Fruit fly (Drosophila melanogaster): Measurements from ENCODE around the gene CycK.

Gene CycK

dm6 chr2L:22144127-22144526 is 14.2 kb upstream of the CycK start (continued):
- TF ChIP-seq cato (GFP tag; optimal IDR thresholded peaks at IDR 0.05; ENCODE audit: borderline replicate concordance) (no peak), al (GFP tag; IDR thresholded peaks at IDR 0.05) (no peak), shn (GFP tag; optimal IDR thresholded peaks at IDR 0.05) (no peak), bigmax (GFP tag; optimal IDR thresholded peaks at IDR 0.05) (peak; percentile 15), CG30431 (GFP tag; optimal IDR thresholded peaks at IDR 0.05) (no peak), CG17359 (tag; optimal IDR thresholded peaks at IDR 0.05) (peak; percentile 67), hb (GFP tag; IDR thresholded peaks at IDR 0.05; ENCODE audit: partially characterized antibody) (no peak), btn (GFP tag; optimal IDR thresholded peaks at IDR 0.05) (no peak), CG17829 (tag; optimal IDR thresholded peaks at IDR 0.05) (peak; percentile 38), pros (GFP tag; optimal IDR thresholded peaks at IDR 0.05) (peak; percentile 25), BtbVII (GFP tag; optimal IDR thresholded peaks at IDR 0.05) (peak; percentile 45), fd96Cb (tag; optimal IDR thresholded peaks at IDR 0.05) (no peak), wor (GFP tag; IDR thresholded peaks at IDR 0.05) (no peak), maf-S (GFP tag; optimal IDR thresholded peaks at IDR 0.05) (no peak), CG31365 (tag; optimal IDR thresholded peaks at IDR 0.05) (peak; percentile 64), CG8281 (tag; optimal IDR thresholded peaks at IDR 0.05) (peak; percentile 39), dati (GFP tag; IDR thresholded peaks at IDR 0.05) (no peak), CG4617 (GFP tag; optimal IDR thresholded peaks at IDR 0.05; ENCODE audit: borderline replicate concordance) (no peak), oc (tag; optimal IDR thresholded peaks at IDR 0.05) (no peak), Xrp1 (GFP tag; IDR thresholded peaks at IDR 0.05) (peak; percentile 82), CG6683 (GFP tag; optimal IDR thresholded peaks at IDR 0.05) (peak; percentile 15), sr (GFP tag; IDR thresholded peaks at IDR 0.05) (no peak), kah (GFP tag; optimal IDR thresholded peaks at IDR 0.05) (peak; percentile 50), dimm (GFP tag; IDR thresholded peaks at IDR 0.05) (no peak), chn (GFP tag; optimal IDR thresholded peaks at IDR 0.05) (no peak), Ets97D (GFP tag; optimal IDR thresholded peaks at IDR 0.05) (no peak), Nf-YC (tag; optimal IDR thresholded peaks at IDR 0.05) (peak; percentile 60), Gsc (GFP tag; IDR thresholded peaks at IDR 0.05) (no peak), zf30C (GFP tag; optimal IDR thresholded peaks at IDR 0.05) (no peak), CG13424 (tag; optimal IDR thresholded peaks at IDR 0.05) (no peak), h (optimal IDR thresholded peaks at IDR 0.05) (no peak), tio (GFP tag; optimal IDR thresholded peaks at IDR 0.05) (no peak), eyg (GFP tag; optimal IDR thresholded peaks at IDR 0.05) (no peak), CG17361 (GFP tag; IDR thresholded peaks at IDR 0.05) (no peak), cas (GFP tag; IDR thresholded peaks at IDR 0.05) (no peak), CG5953 (GFP tag; IDR thresholded peaks at IDR 0.05) (peak; percentile 30; the same call in 1 of the 2 replicates), CG43689 (GFP tag; IDR thresholded peaks at IDR 0.05) (no peak), Tbp (GFP tag; optimal IDR thresholded peaks at IDR 0.05) (no peak), CG9876 (GFP tag; optimal IDR thresholded peaks at IDR 0.05) (no peak), odd (GFP tag; optimal IDR thresholded peaks at IDR 0.05) (no peak), CG5245 (GFP tag; optimal IDR thresholded peaks at IDR 0.05) (no peak), Opbp (GFP tag; IDR thresholded peaks at IDR 0.05; ENCODE audit: partially characterized antibody) (no peak), Pdp1 (GFP tag; optimal IDR thresholded peaks at IDR 0.05) (peak in 1 of 2 experiments; percentile 35), CG31441 (GFP tag; IDR thresholded peaks at IDR 0.05) (no peak; the same call in 1 of the 2 replicates), amos (GFP tag; IDR thresholded peaks at IDR 0.05; ENCODE audit: partially characterized antibody) (no peak), Hmr (GFP tag; optimal IDR thresholded peaks at IDR 0.05) (no peak), CG4820 (GFP tag; optimal IDR thresholded peaks at IDR 0.05) (no peak), Spps (tag; optimal IDR thresholded peaks at IDR 0.05) (peak; percentile 32), fd64A (GFP tag; optimal IDR thresholded peaks at IDR 0.05) (peak; percentile 89), CG32767 (GFP tag; IDR thresholded peaks at IDR 0.05) (peak; percentile 55; the same call in 1 of the 2 replicates), Fer3 (tag; optimal IDR thresholded peaks at IDR 0.05) (peak; percentile 65), vfl (GFP tag; optimal IDR thresholded peaks at IDR 0.05) (no peak)
